Fruit fly (Drosophila melanogaster) whole organism, embryonic: ENCODE measurements around the gene ND-30.

Experiments used
- Abd-B ChIP-seq: fragments of 200-800 bp; sonication (Bioruptor generic); optimal IDR thresholded peaks from 2 replicates; lab custom pipeline; 2018; ENCODE audit warnings: missing biosample characterization, mild to moderate bottlenecking, missing genetic modification characterization, moderate library complexity
- CG10321 ChIP-seq: fragments of 200-800 bp; sonication (Bioruptor generic); IDR thresholded peaks from 2 replicates; pipeline ENCODE4 v1.3.6; 2022; ENCODE audit warnings: missing biosample characterization, missing genetic modification characterization
- CG10654 ChIP-seq: fragments of 200-800 bp; sonication (Bioruptor generic); optimal IDR thresholded peaks from 2 replicates; lab custom pipeline; 2016; ENCODE audit warnings: missing biosample characterization, missing genetic modification characterization
- CG12219 ChIP-seq: fragments of 200-800 bp; sonication (Bioruptor generic); optimal IDR thresholded peaks from 3 replicates; lab custom pipeline; 2018; ENCODE audit warnings: missing biosample characterization, mild to moderate bottlenecking, missing genetic modification characterization
- CG12659 ChIP-seq: fragments of 200-800 bp; sonication (Bioruptor generic); optimal IDR thresholded peaks from 3 replicates; lab custom pipeline; 2017; ENCODE audit warnings: mild to moderate bottlenecking, missing biosample characterization, missing genetic modification reagents, missing genetic modification characterization
- CG14014 ChIP-seq: fragments of 200-800 bp; sonication (Bioruptor generic); IDR thresholded peaks from 2 replicates; pipeline ENCODE4 v1.3.6; 2022; ENCODE audit warnings: missing biosample characterization, missing genetic modification characterization
- CG15696 ChIP-seq: fragments of 200-800 bp; sonication (Bioruptor generic); optimal IDR thresholded peaks from 2 replicates; lab custom pipeline; 2019; ENCODE audit warnings: missing biosample characterization, mild to moderate bottlenecking, missing genetic modification characterization, moderate library complexity
- CG16863 ChIP-seq: fragments of 200-800 bp; sonication (Bioruptor generic); optimal IDR thresholded peaks from 3 replicates; lab custom pipeline; 2016; ENCODE audit warnings: missing biosample characterization, missing genetic modification characterization
- CG5180 ChIP-seq: fragments of 200-800 bp; sonication (Bioruptor generic); optimal IDR thresholded peaks from 3 replicates; lab custom pipeline; 2017; ENCODE audit warnings: missing biosample characterization, missing genetic modification characterization, mild to moderate bottlenecking, moderate library complexity, missing genetic modification reagents
- CG6813 ChIP-seq: fragments of 200-800 bp; sonication (Bioruptor generic); optimal IDR thresholded peaks from 2 replicates; lab custom pipeline; 2017; ENCODE audit warnings: missing biosample characterization, missing genetic modification characterization, mild to moderate bottlenecking, moderate library complexity, missing genetic modification reagents
- CG9215 ChIP-seq: fragments of 200-800 bp; sonication (Bioruptor generic); IDR thresholded peaks from 2 replicates; pipeline ENCODE4 v1.3.6; 2022; ENCODE audit warnings: missing biosample characterization, missing genetic modification characterization
- CG9727 ChIP-seq: fragments of 200-800 bp; sonication (Bioruptor generic); optimal IDR thresholded peaks from 3 replicates; lab custom pipeline; 2017; ENCODE audit warnings: missing biosample characterization, mild to moderate bottlenecking, missing genetic modification characterization
- Chrac-16 ChIP-seq: fragments of 200-800 bp; sonication (Bioruptor generic); optimal IDR thresholded peaks from 3 replicates; lab custom pipeline; 2016; ENCODE audit warnings: missing biosample characterization, missing genetic modification characterization
- Hr51 ChIP-seq, 2 experiments: fragments of 200-800 bp; sonication (Bioruptor generic); optimal IDR thresholded peaks; 2 replicates in 1 of 2; 3 replicates in 1 of 2; lab custom pipeline; 2016 to 2018; ENCODE audit warnings: missing biosample characterization in 2 of 2, missing genetic modification characterization in 2 of 2, mild to moderate bottlenecking in 1 of 2, moderate library complexity in 1 of 2
- Mes4 ChIP-seq: fragments of 200-800 bp; sonication (Bioruptor generic); optimal IDR thresholded peaks from 2 replicates; lab custom pipeline; 2016; ENCODE audit warnings: missing biosample characterization, missing genetic modification characterization
- Opbp ChIP-seq: fragments of 200-800 bp; sonication (Bioruptor generic); IDR thresholded peaks from 3 replicates; pipeline ENCODE4 v1.3.6; 2022; ENCODE audit warnings: missing biosample characterization, missing genetic modification characterization; ENCODE audit not compliant: partially characterized antibody
- Ssrp ChIP-seq: fragments of 200-800 bp; sonication (Bioruptor generic); optimal IDR thresholded peaks from 2 replicates; lab custom pipeline; 2018; ENCODE audit warnings: missing biosample characterization, mild to moderate bottlenecking, missing genetic modification characterization, moderate library complexity
- bbx ChIP-seq: fragments of 200-800 bp; sonication (Bioruptor generic); IDR thresholded peaks from 2 replicates; pipeline ENCODE4 v1.3.6; 2022; ENCODE audit warnings: missing biosample characterization, missing genetic modification characterization; ENCODE audit not compliant: partially characterized antibody
- disco-r ChIP-seq: fragments of 200-800 bp; sonication (Bioruptor generic); optimal IDR thresholded peaks from 2 replicates; lab custom pipeline; 2016; ENCODE audit warnings: missing biosample characterization, missing genetic modification characterization
- dm ChIP-seq: fragments of 200-800 bp; sonication (Bioruptor generic); optimal IDR thresholded peaks from 3 replicates; lab custom pipeline; 2016; ENCODE audit warnings: missing biosample characterization, missing genetic modification characterization
- emc ChIP-seq: fragments of 200-800 bp; sonication (Bioruptor generic); optimal IDR thresholded peaks from 2 replicates; lab custom pipeline; 2016; ENCODE audit warnings: missing biosample characterization, missing genetic modification characterization
- fd102C ChIP-seq: fragments of 200-800 bp; sonication (Bioruptor generic); optimal IDR thresholded peaks from 2 replicates; lab custom pipeline; 2018; ENCODE audit warnings: missing biosample characterization, mild to moderate bottlenecking, missing genetic modification characterization, moderate library complexity
- fd96Cb ChIP-seq: fragments of 200-800 bp; sonication (Bioruptor generic); optimal IDR thresholded peaks from 2 replicates; lab custom pipeline; 2018; ENCODE audit warnings: missing biosample characterization, mild to moderate bottlenecking, missing genetic modification characterization, moderate library complexity
- ftz-f1 ChIP-seq: fragments of 200-800 bp; sonication (Bioruptor generic); optimal IDR thresholded peaks from 2 replicates; lab custom pipeline; 2016; ENCODE audit warnings: missing biosample characterization, missing genetic modification characterization
- gce ChIP-seq: fragments of 200-800 bp; sonication (Bioruptor generic); IDR thresholded peaks from 3 replicates; pipeline ENCODE4 v1.3.6; 2022; ENCODE audit warnings: missing biosample characterization, missing genetic modification characterization
- h ChIP-seq: fragments of >200 bp; optimal IDR thresholded peaks from 2 replicates; lab custom pipeline; 2017
- ken ChIP-seq: fragments of 200-800 bp; sonication (Bioruptor generic); IDR thresholded peaks from 3 replicates; pipeline ENCODE4 v1.3.6; 2022; ENCODE audit warnings: missing biosample characterization, missing genetic modification characterization
- kni ChIP-seq: fragments of 200-800 bp; sonication (Bioruptor generic); optimal IDR thresholded peaks from 3 replicates; lab custom pipeline; 2017; ENCODE audit warnings: mild to moderate bottlenecking, missing biosample characterization, missing genetic modification reagents, missing genetic modification characterization
- lbe ChIP-seq: fragments of 200-800 bp; sonication (Bioruptor generic); optimal IDR thresholded peaks from 2 replicates; lab custom pipeline; 2016; ENCODE audit warnings: missing biosample characterization, mild to moderate bottlenecking, missing genetic modification characterization
- luna ChIP-seq: fragments of 200-800 bp; sonication (Bioruptor generic); optimal IDR thresholded peaks from 2 replicates; lab custom pipeline; 2016; ENCODE audit warnings: missing biosample characterization, missing genetic modification characterization
- otp ChIP-seq: fragments of 200-800 bp; sonication (Bioruptor generic); IDR thresholded peaks from 3 replicates; pipeline ENCODE4, ENCODE4 v1.3.6; 2022; ENCODE audit warnings: missing biosample characterization, missing genetic modification characterization
- pros ChIP-seq: fragments of 200-800 bp; sonication (Bioruptor generic); optimal IDR thresholded peaks from 3 replicates; lab custom pipeline; 2019; ENCODE audit warnings: missing biosample characterization, mild to moderate bottlenecking, missing genetic modification characterization, moderate library complexity
- sens-2 ChIP-seq: fragments of 200-800 bp; sonication (Bioruptor generic); IDR thresholded peaks from 2 replicates; pipeline ENCODE4 v1.3.6; 2022; ENCODE audit warnings: missing biosample characterization, missing genetic modification characterization
- stwl ChIP-seq: fragments of 200-800 bp; sonication (Bioruptor generic); optimal IDR thresholded peaks from 3 replicates; lab custom pipeline; 2018; ENCODE audit warnings: missing biosample characterization, mild to moderate bottlenecking, missing genetic modification characterization, moderate library complexity
- trh ChIP-seq: fragments of 200-800 bp; sonication (Bioruptor generic); optimal IDR thresholded peaks from 2 replicates; lab custom pipeline; 2016; ENCODE audit warnings: missing biosample characterization, missing genetic modification characterization
- usp ChIP-seq: fragments of >200 bp; optimal IDR thresholded peaks from 2 replicates; lab custom pipeline; 2017; ENCODE audit warnings: missing biosample characterization, missing genetic modification characterization
- wek ChIP-seq: fragments of 200-800 bp; sonication (Bioruptor generic); optimal IDR thresholded peaks from 3 replicates; lab custom pipeline; 2018; ENCODE audit warnings: missing biosample characterization, mild to moderate bottlenecking, missing genetic modification characterization, moderate library complexity

The ND-30 gene

dm6 chr3L:3121769-3122432 lies 37.5 kb downstream of the ND-30 start (continued):
- TF ChIP-seq Opbp, result peak; percentile 58; the same call in 2 of the 3 replicates

dm6 chr3L:3114367-3114766 lies 45.0 kb downstream of the ND-30 start, which contains the start of gene CG45067:
Gene CG45067 (minus strand): TSS chr3L:3114467.
- TF ChIP-seq CG10654 (GFP tag; lab: Kevin White, UChicago), result no peak
- no peak for TF ChIP-seq lbe (GFP tag; lab: Kevin White, UChicago)
- TF ChIP-seq dm, result no peak
- TF ChIP-seq pros (GFP tag; lab: Kevin White, UChicago), result no peak
- no peak for TF ChIP-seq CG12659
- TF ChIP-seq usp (GFP tag; lab: Kevin White, UChicago), result no peak
- TF ChIP-seq CG9215 (GFP tag; lab: Robert Waterston, UW), result no peak
- TF ChIP-seq ken (GFP tag; lab: Robert Waterston, UW), result no peak
- TF ChIP-seq CG12219 (GFP tag; lab: Kevin White, UChicago), result no peak
- no peak for TF ChIP-seq kni (GFP tag; lab: Kevin White, UChicago)
- TF ChIP-seq otp, result no peak
- TF ChIP-seq disco-r, result no peak
- TF ChIP-seq gce, result no peak
- TF ChIP-seq stwl (tag; lab: Kevin White, UChicago), result no peak
- TF ChIP-seq luna (GFP tag; lab: Kevin White, UChicago), result no peak
- no peak for TF ChIP-seq CG16863
- no peak for TF ChIP-seq CG14014 (GFP tag; lab: Robert Waterston, UW)
- TF ChIP-seq wek, result no peak
- TF ChIP-seq, all 482 proteins: peak for 0

- TF ChIP-seq emc (no peak), Mes4 (GFP tag; lab: Kevin White, UChicago) (no peak), CG6813 (GFP tag; lab: Kevin White, UChicago) (no peak), CG10321 (no peak), CG5180 (GFP tag; lab: Kevin White, UChicago) (no peak), bbx (GFP tag; lab: Robert Waterston, UW) (no peak), CG9727 (GFP tag; lab: Kevin White, UChicago) (no peak), h (lab: Kevin White, UChicago) (no peak), fd96Cb (tag; lab: Kevin White, UChicago) (no peak), trh (GFP tag; lab: Kevin White, UChicago) (no peak), fd102C (GFP tag; lab: Kevin White, UChicago) (no peak), Hr51 (GFP tag; optimal IDR thresholded peaks at IDR 0.05; lab: Kevin White, UChicago) (no peak), CG15696 (no peak), Ssrp (tag; lab: Kevin White, UChicago) (no peak), Chrac-16 (GFP tag; lab: Kevin White, UChicago) (no peak), sens-2 (GFP tag; lab: Robert Waterston, UW) (no peak), Abd-B (GFP tag; lab: Kevin White, UChicago) (no peak), ftz-f1 (GFP tag; lab: Kevin White, UChicago) (no peak)
Observed at dm6 chr3L:3111127-3111526, 48.3 kb downstream of the ND-30 start, which contains the start of gene CG45066. Gene CG45066 (minus strand): TSS chr3L:3111227.
